Fruit fly (Drosophila melanogaster) whole organism, embryonic: ENCODE measurements around the gene SC35.
A peak's percentile ranks its signal among the peaks of the same experiment; 100 is the strongest.

Source experiments
- Blimp-1 ChIP-seq: fragments of 200-800 bp; sonication (Bioruptor generic); optimal IDR thresholded peaks from 3 replicates; lab custom pipeline; 2018; ENCODE audit warnings: missing biosample characterization, missing genetic modification characterization, mild to moderate bottlenecking, moderate library complexity, missing genetic modification reagents
- Bteb2 ChIP-seq: fragments of 200-800 bp; sonication (Bioruptor generic); optimal IDR thresholded peaks from 2 replicates; lab custom pipeline; 2016; ENCODE audit warnings: missing biosample characterization, missing genetic modification characterization
- CG10147 ChIP-seq: fragments of 200-800 bp; sonication (Bioruptor generic); optimal IDR thresholded peaks from 2 replicates; lab custom pipeline; 2019; ENCODE audit warnings: missing biosample characterization, mild to moderate bottlenecking, missing genetic modification characterization, moderate library complexity
- CG10209 ChIP-seq: fragments of 200-800 bp; sonication (Bioruptor generic); optimal IDR thresholded peaks from 3 replicates; lab custom pipeline; 2017; ENCODE audit warnings: missing biosample characterization, mild to moderate bottlenecking, missing genetic modification characterization, missing genetic modification reagents
- CG10267 ChIP-seq: fragments of 200-800 bp; sonication (Bioruptor generic); optimal IDR thresholded peaks from 2 replicates; lab custom pipeline; 2018; ENCODE audit warnings: missing biosample characterization, mild to moderate bottlenecking, missing genetic modification characterization, moderate library complexity
- CG10543 ChIP-seq: fragments of 200-800 bp; sonication (Bioruptor generic); optimal IDR thresholded peaks from 3 replicates; lab custom pipeline; 2017; ENCODE audit warnings: missing biosample characterization, mild to moderate bottlenecking, missing genetic modification characterization, moderate library complexity
- CG11093 ChIP-seq: fragments of 200-800 bp; sonication (Bioruptor generic); IDR thresholded peaks from 3 replicates; pipeline ENCODE4 v1.3.6; 2022; ENCODE audit warnings: missing biosample characterization, missing genetic modification characterization
- CG11696 ChIP-seq: fragments of 200-800 bp; sonication (Bioruptor generic); IDR thresholded peaks from 2 replicates; pipeline ENCODE4 v1.3.6; 2022; ENCODE audit warnings: missing biosample characterization, missing genetic modification characterization
- CG12155 ChIP-seq: fragments of 200-800 bp; sonication (Bioruptor generic); optimal IDR thresholded peaks from 3 replicates; lab custom pipeline; 2016; ENCODE audit warnings: missing biosample characterization, missing genetic modification characterization
- CG12236 ChIP-seq: fragments of 200-800 bp; sonication (Bioruptor generic); optimal IDR thresholded peaks from 2 replicates; lab custom pipeline; 2016; ENCODE audit warnings: missing biosample characterization, missing genetic modification characterization
- CG12299 ChIP-seq: fragments of 200-800 bp; sonication (Bioruptor generic); optimal IDR thresholded peaks from 2 replicates; lab custom pipeline; 2018; ENCODE audit warnings: missing biosample characterization, mild to moderate bottlenecking, missing genetic modification characterization
- CG14441 ChIP-seq: fragments of 200-800 bp; sonication (Bioruptor generic); IDR thresholded peaks from 2 replicates; pipeline ENCODE4 v1.3.6; 2022; ENCODE audit warnings: missing biosample characterization, missing genetic modification characterization
- CG17186 ChIP-seq: fragments of 200-800 bp; sonication (Bioruptor generic); optimal IDR thresholded peaks from 3 replicates; lab custom pipeline; 2017; ENCODE audit warnings: missing biosample characterization, missing genetic modification reagents, missing genetic modification characterization
- CG18619 ChIP-seq: fragments of 200-800 bp; sonication (Bioruptor generic); optimal IDR thresholded peaks from 3 replicates; lab custom pipeline; 2017; ENCODE audit warnings: missing biosample characterization, mild to moderate bottlenecking, missing genetic modification characterization
- CG2678 ChIP-seq: fragments of 200-800 bp; sonication (Bioruptor generic); optimal IDR thresholded peaks from 3 replicates; lab custom pipeline; 2019; ENCODE audit warnings: missing biosample characterization, mild to moderate bottlenecking, missing genetic modification characterization, moderate library complexity
- CG2889 ChIP-seq: fragments of 200-800 bp; sonication (Bioruptor generic); IDR thresholded peaks from 3 replicates; pipeline ENCODE4 v1.3.6; 2022; ENCODE audit warnings: missing biosample characterization, missing genetic modification characterization
- CG4328 ChIP-seq: fragments of 200-800 bp; sonication (Bioruptor generic); optimal IDR thresholded peaks from 3 replicates; lab custom pipeline; 2017; ENCODE audit warnings: missing biosample characterization, missing genetic modification reagents, missing genetic modification characterization
- CG4404 ChIP-seq: fragments of 200-800 bp; sonication (Bioruptor generic); IDR thresholded peaks from 2 replicates; pipeline ENCODE4 v1.3.6; 2022; ENCODE audit warnings: missing biosample characterization, missing genetic modification characterization
- CG6689 ChIP-seq: fragments of 200-800 bp; sonication (Bioruptor generic); IDR thresholded peaks from 2 replicates; pipeline ENCODE4 v1.3.6; 2022; ENCODE audit warnings: missing biosample characterization, missing genetic modification characterization
- D19A ChIP-seq: fragments of 200-800 bp; optimal IDR thresholded peaks from 3 replicates; lab custom pipeline; 2019; ENCODE audit warnings: missing biosample characterization, mild to moderate bottlenecking, missing genetic modification characterization, moderate library complexity
- Dll ChIP-seq: fragments of 200-800 bp; sonication (Bioruptor generic); IDR thresholded peaks from 4 replicates; pipeline ENCODE4 v1.3.6; 2022; ENCODE audit warnings: missing biosample characterization, missing genetic modification characterization; ENCODE audit not compliant: partially characterized antibody
- Dp ChIP-seq: fragments of 200-800 bp; sonication (Bioruptor generic); optimal IDR thresholded peaks from 2 replicates; lab custom pipeline; 2018; ENCODE audit warnings: missing biosample characterization, mild to moderate bottlenecking, missing genetic modification characterization, moderate library complexity
- Drgx ChIP-seq: fragments of 200-800 bp; sonication (Bioruptor generic); IDR thresholded peaks from 2 replicates; pipeline ENCODE4 v1.3.6; 2022; ENCODE audit warnings: missing biosample characterization, missing genetic modification characterization
- Hmr ChIP-seq: fragments of 200-800 bp; sonication (Bioruptor generic); optimal IDR thresholded peaks from 3 replicates; lab custom pipeline; 2017; ENCODE audit warnings: mild to moderate bottlenecking, missing biosample characterization, missing genetic modification reagents, missing genetic modification characterization
- Jarid2 ChIP-seq: fragments of 200-800 bp; sonication (Bioruptor generic); optimal IDR thresholded peaks from 3 replicates; lab custom pipeline; 2017; ENCODE audit warnings: mild to moderate bottlenecking, missing biosample characterization, missing genetic modification reagents, missing genetic modification characterization
- Lpt ChIP-seq: fragments of >200 bp; optimal IDR thresholded peaks from 2 replicates; lab custom pipeline; 2018; ENCODE audit warnings: missing biosample characterization, missing genetic modification characterization
- MESR4 ChIP-seq: fragments of 200-800 bp; sonication (Bioruptor generic); optimal IDR thresholded peaks from 2 replicates; lab custom pipeline; 2018; ENCODE audit warnings: missing biosample characterization, mild to moderate bottlenecking, missing genetic modification characterization, moderate library complexity
- Max ChIP-seq: fragments of 200-800 bp; sonication (Bioruptor generic); optimal IDR thresholded peaks from 2 replicates; lab custom pipeline; 2016; ENCODE audit warnings: missing biosample characterization, mild to moderate bottlenecking, missing genetic modification characterization
- NC2α ChIP-seq: fragments of 200-800 bp; sonication (Bioruptor generic); optimal IDR thresholded peaks from 2 replicates; lab custom pipeline; 2016; ENCODE audit warnings: missing biosample characterization, missing genetic modification characterization
- NC2β ChIP-seq: fragments of 200-800 bp; sonication (Bioruptor generic); optimal IDR thresholded peaks from 2 replicates; lab custom pipeline; 2016; ENCODE audit warnings: missing biosample characterization, missing genetic modification characterization
- Rx ChIP-seq: fragments of 200-800 bp; sonication (Bioruptor generic); IDR thresholded peaks from 2 replicates; pipeline ENCODE4 v1.3.6; 2022; ENCODE audit warnings: missing biosample characterization, missing genetic modification characterization
- Six4 ChIP-seq: fragments of 200-800 bp; sonication (Bioruptor generic); optimal IDR thresholded peaks from 2 replicates; lab custom pipeline; 2016; ENCODE audit warnings: missing biosample characterization, missing genetic modification characterization
- Sry-δ ChIP-seq: fragments of 200-800 bp; sonication (Bioruptor generic); optimal IDR thresholded peaks from 2 replicates; lab custom pipeline; 2016; ENCODE audit warnings: missing biosample characterization, missing genetic modification characterization
- Tbp ChIP-seq: fragments of >200 bp; optimal IDR thresholded peaks from 2 replicates; lab custom pipeline; 2018; ENCODE audit warnings: missing biosample characterization, missing genetic modification characterization
- Vsx1 ChIP-seq: fragments of 200-800 bp; sonication (Bioruptor generic); optimal IDR thresholded peaks from 2 replicates; lab custom pipeline; 2017; ENCODE audit warnings: missing biosample characterization, mild to moderate bottlenecking, missing genetic modification characterization, missing genetic modification reagents
- abd-A ChIP-seq: fragments of 200-800 bp; sonication (Bioruptor generic); optimal IDR thresholded peaks from 3 replicates; lab custom pipeline; 2019; ENCODE audit warnings: missing biosample characterization, mild to moderate bottlenecking, missing genetic modification characterization, moderate library complexity
- bcd ChIP-seq: fragments of 200-800 bp; sonication (Bioruptor generic); optimal IDR thresholded peaks from 2 replicates; lab custom pipeline; 2017; ENCODE audit warnings: missing biosample characterization, mild to moderate bottlenecking, missing genetic modification characterization
- cad ChIP-seq: fragments of >200 bp; optimal IDR thresholded peaks from 2 replicates; lab custom pipeline; 2017; ENCODE audit warnings: missing biosample characterization, missing genetic modification characterization
- caup ChIP-seq: fragments of 200-800 bp; sonication (Bioruptor generic); optimal IDR thresholded peaks from 3 replicates; lab custom pipeline; 2017; ENCODE audit warnings: missing biosample characterization, mild to moderate bottlenecking, missing genetic modification characterization, moderate library complexity; ENCODE audit not compliant: severe bottlenecking
- croc ChIP-seq: fragments of 200-800 bp; sonication (Bioruptor generic); conservative IDR thresholded peaks from 3 replicates; pipeline ENCODE4 v1.3.6; 2022; ENCODE audit warnings: missing biosample characterization, missing genetic modification characterization
- gt ChIP-seq: fragments of 200-800 bp; sonication (Bioruptor generic); IDR thresholded peaks from 2 replicates; pipeline ENCODE4 v1.3.6; 2022; ENCODE audit warnings: missing biosample characterization, missing genetic modification characterization
- inv ChIP-seq: fragments of 200-800 bp; sonication (Bioruptor generic); IDR thresholded peaks from 2 replicates; pipeline ENCODE4 v1.3.6; 2022; ENCODE audit warnings: missing biosample characterization, missing genetic modification characterization; ENCODE audit not compliant: partially characterized antibody
- nau ChIP-seq: fragments of 200-800 bp; sonication (Bioruptor generic); optimal IDR thresholded peaks from 3 replicates; lab custom pipeline; 2017; ENCODE audit warnings: missing biosample characterization, mild to moderate bottlenecking, missing genetic modification characterization, missing genetic modification reagents
- pfk ChIP-seq: fragments of 200-800 bp; sonication (Bioruptor generic); optimal IDR thresholded peaks from 2 replicates; lab custom pipeline; 2018; ENCODE audit warnings: missing biosample characterization, mild to moderate bottlenecking, missing genetic modification characterization, moderate library complexity
- pnt ChIP-seq: fragments of 200-800 bp; sonication (Bioruptor generic); optimal IDR thresholded peaks from 3 replicates; lab custom pipeline; 2016; ENCODE audit warnings: missing biosample characterization, missing genetic modification characterization
- tx ChIP-seq: fragments of 200-800 bp; sonication (Bioruptor generic); optimal IDR thresholded peaks from 2 replicates; lab custom pipeline; 2016; ENCODE audit warnings: missing biosample characterization, missing genetic modification characterization
- wdn ChIP-seq: fragments of 200-800 bp; sonication (Bioruptor generic); IDR thresholded peaks from 2 replicates; pipeline ENCODE4 v1.3.6; 2022; ENCODE audit warnings: missing biosample characterization, missing genetic modification characterization
- zen2 ChIP-seq: fragments of 200-800 bp; sonication (Bioruptor generic); IDR thresholded peaks from 3 replicates; pipeline ENCODE4 v1.3.6; 2022; ENCODE audit warnings: missing biosample characterization, missing genetic modification characterization; ENCODE audit not compliant: partially characterized antibody
- zf30C ChIP-seq: fragments of 200-800 bp; sonication (Bioruptor generic); optimal IDR thresholded peaks from 3 replicates; lab custom pipeline; 2018; ENCODE audit warnings: missing biosample characterization, mild to moderate bottlenecking, missing genetic modification characterization

Gene SC35

DNA sequence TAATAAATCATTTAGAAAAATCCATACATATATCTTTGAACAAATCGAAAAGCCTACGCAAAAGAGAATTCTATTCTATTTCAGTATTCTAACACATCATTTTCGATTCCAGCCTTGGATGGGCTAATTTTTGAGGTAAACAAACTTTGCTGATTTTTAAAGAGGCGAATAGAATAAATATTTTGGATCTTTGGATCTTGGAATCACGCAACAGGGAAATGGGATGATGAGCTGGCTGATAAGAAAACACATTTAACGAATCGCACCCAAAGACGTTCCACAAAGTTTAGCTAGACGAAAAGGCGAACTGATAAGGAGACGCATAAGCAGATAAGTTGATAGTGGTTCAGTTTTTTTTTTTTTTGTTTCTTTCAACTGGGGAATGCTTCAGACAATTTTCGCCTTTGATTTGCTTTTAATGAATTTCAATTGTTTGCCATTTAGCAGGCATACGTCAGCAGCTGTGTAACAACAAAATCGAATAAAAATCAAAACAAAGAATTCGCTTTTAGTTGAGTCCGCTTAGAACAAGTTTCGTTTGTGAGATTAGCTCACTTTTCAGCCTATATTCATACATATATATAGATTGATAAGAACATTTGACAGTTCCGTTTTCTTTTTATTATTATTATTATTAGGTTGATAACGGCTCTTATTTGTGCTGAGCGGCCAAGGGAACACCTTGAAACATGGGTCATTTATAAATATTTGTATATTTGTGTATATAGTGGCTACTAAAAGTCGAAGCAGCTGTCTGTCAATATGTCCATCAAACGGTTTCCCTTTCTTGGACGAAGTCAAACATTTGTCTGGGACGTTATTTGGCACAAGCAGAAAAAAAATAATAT, 30.9 kb upstream of the SC35 start (continued):
- TF ChIP-seq CG4328 (GFP tag; lab: Kevin White, UChicago) (no peak), CG10267 (no peak), Rx (no peak), abd-A (tag; lab: Kevin White, UChicago) (no peak), Jarid2 (GFP tag; lab: Kevin White, UChicago) (peak; percentile 10), CG10147 (GFP tag; lab: Kevin White, UChicago) (peak; percentile 31), CG12236 (no peak), CG4404 (no peak), CG12299 (tag; lab: Kevin White, UChicago) (peak; percentile 10), bcd (GFP tag; lab: Kevin White, UChicago) (no peak), CG18619 (GFP tag; lab: Kevin White, UChicago) (peak; percentile 35), D19A (tag; lab: Kevin White, UChicago) (no peak), Drgx (GFP tag; lab: Robert Waterston, UW) (no peak), zen2 (no peak), inv (GFP tag; lab: Robert Waterston, UW) (no peak), MESR4 (GFP tag; lab: Kevin White, UChicago) (no peak), CG11696 (no peak), gt (no peak), CG11093 (no peak), pfk (GFP tag; lab: Kevin White, UChicago) (peak; percentile 15), Lpt (GFP tag; lab: Kevin White, UChicago) (no peak), Dll (GFP tag; lab: Robert Waterston, UW) (no peak), nau (peak; percentile 58), cad (no peak), wdn (GFP tag; lab: Robert Waterston, UW) (no peak), CG17186 (no peak), Six4 (no peak), zf30C (GFP tag; lab: Kevin White, UChicago) (no peak), NC2β (GFP tag; lab: Kevin White, UChicago) (no peak), tx (no peak), croc (GFP tag; lab: Robert Waterston, UW) (no peak), CG6689 (GFP tag; lab: Robert Waterston, UW) (no peak), CG14441 (GFP tag; lab: Robert Waterston, UW) (no peak), Tbp (GFP tag; lab: Kevin White, UChicago) (no peak), Blimp-1 (GFP tag; lab: Kevin White, UChicago) (peak; percentile 47), Max (peak; percentile 39), Sry-δ (GFP tag; lab: Kevin White, UChicago) (no peak), pnt (GFP tag; lab: Kevin White, UChicago) (no peak), Vsx1 (GFP tag; lab: Kevin White, UChicago) (peak; percentile 55), caup (GFP tag; lab: Kevin White, UChicago) (no peak), CG10543 (peak; percentile 44), Dp (GFP tag; lab: Kevin White, UChicago) (no peak), Hmr (GFP tag; lab: Kevin White, UChicago) (peak; percentile 61), CG2889 (GFP tag; lab: Robert Waterston, UW) (no peak), CG2678 (tag; lab: Kevin White, UChicago) (peak; percentile 41), NC2α (GFP tag; lab: Kevin White, UChicago) (no peak), CG12155 (no peak), CG10209 (GFP tag; lab: Kevin White, UChicago) (peak; percentile 60), Bteb2 (GFP tag; lab: Kevin White, UChicago) (no peak)
